Worm (Caenorhabditis elegans) whole organism, L1 larva: ENCODE measurements around the gene dnbp-1.
A peak's percentile ranks its signal among the peaks of the same experiment; 100 is the strongest.

ENCODE experiments used
- C16A3.4 ChIP-seq: fragments of 150-350 bp; optimal IDR thresholded peaks from 2 replicates; lab custom pipeline; 2014; ENCODE audit warnings: missing biosample characterization, missing genetic modification characterization
- C34B4.2 ChIP-seq: sonication (generic microtip); optimal IDR thresholded peaks from 2 replicates; lab custom pipeline; 2017; ENCODE audit warnings: mild to moderate bottlenecking, missing genetic modification characterization, missing compliant biosample characterization
- F16B12.6 ChIP-seq: fragments of 150-350 bp; optimal IDR thresholded peaks from 2 replicates; lab custom pipeline; 2014; ENCODE audit warnings: missing biosample characterization, missing genetic modification characterization
- aha-1 ChIP-seq: fragments of 150-350 bp; optimal IDR thresholded peaks from 2 replicates; lab custom pipeline; 2014; ENCODE audit warnings: missing biosample characterization, missing genetic modification characterization
- alr-1 ChIP-seq: fragments of 200-800 bp; sonication (Bioruptor generic); optimal IDR thresholded peaks from 2 replicates; lab custom pipeline; 2018; ENCODE audit warnings: borderline replicate concordance, mild to moderate bottlenecking, missing genetic modification characterization, missing compliant biosample characterization
- ama-1 ChIP-seq: fragments of 150-350 bp; optimal IDR thresholded peaks from 2 replicates; lab custom pipeline; 2014
- blmp-1 ChIP-seq: fragments of 150-350 bp; optimal IDR thresholded peaks from 2 replicates; lab custom pipeline; 2014; ENCODE audit warnings: missing biosample characterization, missing genetic modification characterization
- ceh-63 ChIP-seq: fragments of 200-800 bp; sonication (Bioruptor generic); optimal IDR thresholded peaks from 2 replicates; lab custom pipeline; 2018; ENCODE audit warnings: mild to moderate bottlenecking, missing genetic modification characterization, missing compliant biosample characterization
- ceh-8 ChIP-seq: fragments of 200-800 bp; sonication (Bioruptor generic); optimal IDR thresholded peaks from 2 replicates; lab custom pipeline; 2018; ENCODE audit warnings: mild to moderate bottlenecking, missing genetic modification characterization, moderate library complexity, missing compliant biosample characterization
- ceh-88 ChIP-seq: fragments of 200-800 bp; sonication (Bioruptor generic); IDR thresholded peaks from 2 replicates; pipeline ENCODE4 v1.3.6; 2022; ENCODE audit warnings: missing genetic modification characterization, missing compliant biosample characterization
- ceh-90 ChIP-seq: sonication (generic microtip); optimal IDR thresholded peaks from 2 replicates; lab custom pipeline; 2016; ENCODE audit warnings: missing genetic modification characterization, missing compliant biosample characterization
- dpl-1 ChIP-seq, 3 experiments: fragments of 150-350 bp in 2 of 3; sonication (generic microtip) in 1 of 3; optimal IDR thresholded peaks; 2 replicates each; lab custom pipeline; 2014 to 2017; ENCODE audit warnings: missing biosample characterization in 3 of 3, missing genetic modification characterization in 3 of 3, missing genetic modification reagents in 3 of 3
- efl-1 ChIP-seq, 4 experiments: fragments of 150-350 bp; optimal IDR thresholded peaks in 3 of 4; peaks in 1 of 4; 1 replicate in 1 of 4; 2 replicates in 3 of 4; lab custom pipeline; 2014; ENCODE audit warnings: missing biosample characterization in 2 of 4, missing genetic modification characterization in 2 of 4, missing genetic modification reagents in 2 of 4
- efl-3 ChIP-seq: fragments of 200-800 bp; sonication (Bioruptor generic); optimal IDR thresholded peaks from 2 replicates; lab custom pipeline; 2018; ENCODE audit warnings: mild to moderate bottlenecking, missing genetic modification characterization, missing compliant biosample characterization
- egl-27 ChIP-seq, 2 experiments: fragments of 150-350 bp in 1 of 2; sonication (generic microtip); optimal IDR thresholded peaks; 3 replicates each; lab custom pipeline; 2017 to 2018; ENCODE audit warnings: missing biosample characterization in 2 of 2, missing genetic modification characterization in 2 of 2, missing genetic modification reagents in 2 of 2
- elt-2 ChIP-seq: sonication (generic microtip); optimal IDR thresholded peaks from 2 replicates; lab custom pipeline; 2016; ENCODE audit warnings: missing genetic modification characterization, mild to moderate bottlenecking, inconsistent platforms, missing compliant biosample characterization, missing genetic modification reagents
- elt-3 ChIP-seq, 6 experiments: fragments of 150-350 bp in 1 of 6; sonication (generic microtip); optimal IDR thresholded peaks; 2 replicates each; lab custom pipeline; 2017 to 2018; ENCODE audit warnings: missing biosample characterization in 6 of 6, missing genetic modification characterization in 6 of 6, inconsistent platforms in 1 of 6
- ets-5 ChIP-seq: fragments of 200-800 bp; sonication (Bioruptor generic); IDR thresholded peaks from 2 replicates; pipeline ENCODE4 v1.3.6; 2022; ENCODE audit warnings: missing genetic modification characterization, missing compliant biosample characterization
- fkh-10 ChIP-seq: sonication (generic microtip); optimal IDR thresholded peaks from 2 replicates; lab custom pipeline; 2017; ENCODE audit warnings: missing biosample characterization, missing genetic modification reagents, missing genetic modification characterization
- grh-1 ChIP-seq: fragments of 200-800 bp; sonication (Bioruptor generic); IDR thresholded peaks from 2 replicates; pipeline ENCODE4 v1.3.6; 2022; ENCODE audit warnings: missing genetic modification reagents, missing genetic modification characterization, missing compliant biosample characterization
- hlh-4 ChIP-seq: sonication (generic microtip); optimal IDR thresholded peaks from 2 replicates; lab custom pipeline; 2016; ENCODE audit warnings: mild to moderate bottlenecking, missing genetic modification characterization, missing compliant biosample characterization
- hpl-2 ChIP-seq: fragments of 150-350 bp; optimal IDR thresholded peaks from 2 replicates; lab custom pipeline; 2014; ENCODE audit warnings: missing biosample characterization, missing genetic modification reagents, missing genetic modification characterization
- isw-1 ChIP-seq: fragments of 200-800 bp; sonication (Bioruptor generic); IDR thresholded peaks from 2 replicates; pipeline ENCODE4 v1.3.6; 2022; ENCODE audit warnings: missing genetic modification characterization, missing compliant biosample characterization
- lin-13 ChIP-seq: fragments of 150-350 bp; optimal IDR thresholded peaks from 2 replicates; lab custom pipeline; 2014; ENCODE audit warnings: missing biosample characterization, missing genetic modification reagents, missing genetic modification characterization
- lin-15B ChIP-seq: fragments of 150-350 bp; sonication (generic microtip); optimal IDR thresholded peaks from 3 replicates; lab custom pipeline; 2014; ENCODE audit warnings: missing biosample characterization, missing genetic modification characterization
- lin-35 ChIP-seq, 2 experiments: fragments of 150-350 bp; optimal IDR thresholded peaks; 2 replicates each; lab custom pipeline; 2014; ENCODE audit warnings: missing biosample characterization in 2 of 2, missing genetic modification characterization in 2 of 2, missing genetic modification reagents in 2 of 2
- lir-3 ChIP-seq: sonication (generic microtip); optimal IDR thresholded peaks from 2 replicates; lab custom pipeline; 2016; ENCODE audit warnings: mild to moderate bottlenecking, missing genetic modification characterization, moderate library complexity, missing compliant biosample characterization; ENCODE audit not compliant: poor library complexity
- lsy-2 ChIP-seq, 2 experiments: fragments of 150-350 bp; optimal IDR thresholded peaks; 2 replicates each; lab custom pipeline; 2014; ENCODE audit warnings: missing biosample characterization in 2 of 2, missing genetic modification characterization in 2 of 2
- mep-1 ChIP-seq: fragments of 150-350 bp; optimal IDR thresholded peaks from 2 replicates; lab custom pipeline; 2014; ENCODE audit warnings: missing biosample characterization, missing genetic modification characterization
- nhr-11 ChIP-seq: fragments of 150-350 bp; optimal IDR thresholded peaks from 2 replicates; lab custom pipeline; 2014; ENCODE audit warnings: missing biosample characterization, missing genetic modification characterization
- nhr-19 ChIP-seq: fragments of 200-800 bp; sonication (Bioruptor generic); conservative IDR thresholded peaks from 2 replicates; pipeline ENCODE4 v1.3.6; 2022; ENCODE audit warnings: missing genetic modification characterization, missing compliant biosample characterization
- nhr-20 ChIP-seq: sonication (generic microtip); optimal IDR thresholded peaks from 2 replicates; lab custom pipeline; 2016; ENCODE audit warnings: mild to moderate bottlenecking, missing genetic modification characterization, missing compliant biosample characterization
- nhr-28 ChIP-seq: fragments of 150-350 bp; optimal IDR thresholded peaks from 2 replicates; lab custom pipeline; 2014; ENCODE audit warnings: missing biosample characterization, missing genetic modification characterization
- nhr-47 ChIP-seq: sonication (generic microtip); optimal IDR thresholded peaks from 2 replicates; lab custom pipeline; 2016; ENCODE audit warnings: mild to moderate bottlenecking, missing genetic modification characterization, moderate library complexity, missing compliant biosample characterization
- nhr-71 ChIP-seq: sonication (generic microtip); optimal IDR thresholded peaks from 2 replicates; lab custom pipeline; 2016; ENCODE audit warnings: mild to moderate bottlenecking, missing genetic modification characterization, moderate library complexity, missing compliant biosample characterization
- nhr-85 ChIP-seq: sonication (generic microtip); peaks from one replicate; lab custom pipeline; 2016; ENCODE audit warnings: missing genetic modification characterization, inconsistent platforms, missing compliant biosample characterization
- pag-3 ChIP-seq: sonication (generic microtip); optimal IDR thresholded peaks from 2 replicates; lab custom pipeline; 2017; ENCODE audit warnings: missing genetic modification characterization, mild to moderate bottlenecking, missing compliant biosample characterization, antibody characterized with exemption, borderline replicate concordance; ENCODE audit not compliant: insufficient read depth
- pax-3 ChIP-seq: fragments of 200-800 bp; sonication (Bioruptor generic); optimal IDR thresholded peaks from 2 replicates; lab custom pipeline; 2018; ENCODE audit warnings: mild to moderate bottlenecking, missing genetic modification characterization, moderate library complexity, missing compliant biosample characterization
- pqm-1 ChIP-seq: sonication (generic microtip); optimal IDR thresholded peaks from 3 replicates; lab custom pipeline; 2017; ENCODE audit warnings: missing biosample characterization, missing genetic modification characterization
- skn-1 ChIP-seq: fragments of 150-350 bp; optimal IDR thresholded peaks from 2 replicates; lab custom pipeline; 2014; ENCODE audit warnings: missing biosample characterization, missing genetic modification characterization
- snu-23 ChIP-seq: sonication (generic microtip); optimal IDR thresholded peaks from 2 replicates; lab custom pipeline; 2016; ENCODE audit warnings: missing genetic modification characterization, missing compliant biosample characterization
- sox-4 ChIP-seq: sonication (generic microtip); optimal IDR thresholded peaks from 2 replicates; lab custom pipeline; 2016; ENCODE audit warnings: missing genetic modification characterization, missing compliant biosample characterization
- sptf-1 ChIP-seq: fragments of 150-350 bp; optimal IDR thresholded peaks from 2 replicates; lab custom pipeline; 2014; ENCODE audit warnings: missing biosample characterization, missing genetic modification characterization
- sup-37 ChIP-seq: fragments of 200-800 bp; sonication (Bioruptor generic); optimal IDR thresholded peaks from 2 replicates; lab custom pipeline; 2018; ENCODE audit warnings: mild to moderate bottlenecking, missing genetic modification characterization, missing compliant biosample characterization
- tlp-1 ChIP-seq: fragments of 150-350 bp; optimal IDR thresholded peaks from 2 replicates; lab custom pipeline; 2014; ENCODE audit warnings: missing biosample characterization, missing genetic modification characterization
- unc-30 ChIP-seq: sonication (generic microtip); optimal IDR thresholded peaks from 2 replicates; lab custom pipeline; 2017; ENCODE audit warnings: missing biosample characterization, missing genetic modification characterization
- unc-62 ChIP-seq: fragments of 150-350 bp; optimal IDR thresholded peaks from 2 replicates; lab custom pipeline; 2014; ENCODE audit warnings: missing biosample characterization, missing genetic modification reagents, missing genetic modification characterization
- unc-86 ChIP-seq: sonication (generic microtip); optimal IDR thresholded peaks from 2 replicates; lab custom pipeline; 2016; ENCODE audit warnings: missing genetic modification characterization, missing compliant biosample characterization
- unc-98 ChIP-seq: fragments of 200-800 bp; sonication (Bioruptor generic); IDR thresholded peaks from 2 replicates; pipeline ENCODE4 v1.3.6; 2022; ENCODE audit warnings: missing genetic modification characterization, missing compliant biosample characterization
- vab-15 ChIP-seq: sonication (generic microtip); optimal IDR thresholded peaks from 2 replicates; lab custom pipeline; 2017; ENCODE audit warnings: missing genotype, mild to moderate bottlenecking, missing genetic modification characterization, missing compliant biosample characterization
- zip-4 ChIP-seq: fragments of 200-800 bp; sonication (Bioruptor generic); optimal IDR thresholded peaks from 2 replicates; lab custom pipeline; 2018; ENCODE audit warnings: mild to moderate bottlenecking, missing genetic modification characterization, moderate library complexity, missing compliant biosample characterization
- ztf-4 ChIP-seq: fragments of 150-350 bp; optimal IDR thresholded peaks from 2 replicates; lab custom pipeline; 2014; ENCODE audit warnings: missing biosample characterization, missing genetic modification characterization

Gene dnbp-1

DNA sequence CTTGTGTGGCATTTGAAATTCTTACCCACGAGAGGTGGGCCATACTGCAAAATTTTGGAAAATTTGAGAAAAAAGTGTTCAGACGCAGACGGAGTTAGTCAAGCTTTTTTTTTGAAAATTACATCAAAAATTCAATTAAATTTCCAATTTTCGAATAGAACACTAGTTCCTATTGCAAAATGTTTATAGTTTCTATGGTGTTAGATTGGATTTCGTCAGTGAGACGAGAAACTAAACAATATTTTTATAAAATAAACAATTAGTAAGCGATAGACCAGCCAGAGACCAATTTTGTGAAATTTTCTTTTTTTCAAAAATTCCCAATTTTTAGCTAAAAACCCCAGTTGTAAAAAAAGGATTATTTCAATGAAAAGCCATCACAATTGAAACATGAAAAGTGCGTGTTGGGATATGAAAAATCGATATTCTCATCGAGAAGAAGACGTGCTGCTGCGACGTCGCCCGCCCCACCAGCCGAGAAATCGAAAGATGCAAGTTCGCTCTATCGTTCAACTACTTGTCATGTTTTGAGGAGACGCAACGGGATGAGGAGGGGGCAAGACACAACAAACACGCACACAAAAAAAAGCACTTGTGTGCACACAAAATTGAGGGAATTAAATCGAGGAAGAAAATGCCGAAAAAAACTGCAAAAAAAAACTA, at the start of gene dnbp-1:
Gene dnbp-1, minus strand, starts transcription at position 51 of the 663 bp plus-strand sequence.
- peak; percentile 51 for TF ChIP-seq F16B12.6 (tag; lab: Kevin White, UChicago)
- TF ChIP-seq ceh-8 (GFP tag; lab: Kevin White, UChicago), result no peak
- no peak for TF ChIP-seq blmp-1 (tag; lab: Kevin White, UChicago)
- TF ChIP-seq unc-62, result no peak
- TF ChIP-seq vab-15 (tag; lab: Kevin White, UChicago), result no peak
- peak; percentile 79 for TF ChIP-seq nhr-71 (tag; lab: Kevin White, UChicago)
- TF ChIP-seq tlp-1 (tag; lab: Kevin White, UChicago), result no peak
- no peak for TF ChIP-seq ceh-63 (GFP tag; lab: Kevin White, UChicago)
- TF ChIP-seq lin-15B, result peak; percentile 77
- peak; percentile 34 for TF ChIP-seq unc-86 (tag; lab: Kevin White, UChicago)
- TF ChIP-seq hlh-4, result no peak
- TF ChIP-seq lsy-2 (tag; optimal IDR thresholded peaks at IDR 0.05; lab: Kevin White, UChicago), result peak; percentile 50 to 74
- TF ChIP-seq isw-1 (GFP tag; lab: Robert Waterston, UW), result peak; percentile 41
- no peak for TF ChIP-seq sptf-1 (tag; lab: Kevin White, UChicago)
- TF ChIP-seq unc-30, result no peak
- no peak for TF ChIP-seq alr-1 (tag; lab: Kevin White, UChicago)
- no peak for TF ChIP-seq ztf-4 (tag; lab: Kevin White, UChicago)
- peak; percentile 71 for TF ChIP-seq skn-1
- peak; percentile 72 for TF ChIP-seq snu-23 (GFP tag; lab: Kevin White, UChicago)
- peak; percentile 66 to 71 for TF ChIP-seq lin-35 (GFP tag; optimal IDR thresholded peaks at IDR 0.05; lab: Kevin White, UChicago)
- TF ChIP-seq dpl-1 (GFP tag; optimal IDR thresholded peaks at IDR 0.05; lab: Kevin White, UChicago), result peak; percentile 37 to 75 (median 41)
- no peak for TF ChIP-seq lir-3 (tag; lab: Kevin White, UChicago)
- TF ChIP-seq C16A3.4, result peak; percentile 61
- TF ChIP-seq lin-13 (GFP tag; lab: Kevin White, UChicago), result no peak
- TF ChIP-seq fkh-10, result peak; percentile 74
- no peak for TF ChIP-seq pqm-1 (tag; lab: Kevin White, UChicago)
- no peak for TF ChIP-seq nhr-11 (tag; lab: Kevin White, UChicago)
- no peak for TF ChIP-seq pax-3 (tag; lab: Kevin White, UChicago)
- no peak for TF ChIP-seq ama-1 (lab: Kevin White, UChicago)
- no peak for TF ChIP-seq C34B4.2 (tag; lab: Kevin White, UChicago)
- TF ChIP-seq sox-4 (tag; lab: Kevin White, UChicago), result no peak
- no peak for TF ChIP-seq pag-3
- TF ChIP-seq nhr-20, result peak; percentile 67
- TF ChIP-seq efl-3 (GFP tag; lab: Kevin White, UChicago), result no peak
- TF ChIP-seq mep-1 (tag; lab: Kevin White, UChicago), result no peak
- TF ChIP-seq nhr-47 (tag; lab: Kevin White, UChicago), result peak; percentile 76
- no peak for TF ChIP-seq zip-4 (GFP tag; lab: Kevin White, UChicago)
- no peak for TF ChIP-seq nhr-28 (tag; lab: Kevin White, UChicago)
- TF ChIP-seq unc-98 (GFP tag; lab: Robert Waterston, UW), result no peak
- TF ChIP-seq nhr-85, result peak; percentile 1
- TF ChIP-seq ceh-88 (GFP tag; lab: Robert Waterston, UW), result no peak
- no peak for TF ChIP-seq egl-27 (tag; optimal IDR thresholded peaks at IDR 0.05; lab: Kevin White, UChicago)
- peak; percentile 66 to 72 for TF ChIP-seq efl-1 (optimal IDR thresholded peaks at IDR 0.05; lab: Kevin White, UChicago)
- peak; percentile 59 to 60 for TF ChIP-seq efl-1 (GFP tag; optimal IDR thresholded peaks at IDR 0.05 in 1 of 2; lab: Kevin White, UChicago)
- TF ChIP-seq hpl-2, result no peak
- no peak for TF ChIP-seq sup-37 (GFP tag; lab: Kevin White, UChicago)
- TF ChIP-seq ets-5 (GFP tag; lab: Robert Waterston, UW), result no peak
- TF ChIP-seq elt-2 (tag; lab: Kevin White, UChicago), result no peak
- TF ChIP-seq grh-1, result no peak
- no peak for TF ChIP-seq aha-1 (tag; lab: Kevin White, UChicago)
- TF ChIP-seq ceh-90 (tag; lab: Kevin White, UChicago), result no peak
- no peak for TF ChIP-seq elt-3 (tag; optimal IDR thresholded peaks at IDR 0.05; lab: Kevin White, UChicago)
- 0 out of 2 replicates have a peak, but pooled peaks have one; percentile 8 for TF ChIP-seq nhr-19 (GFP tag; lab: Robert Waterston, UW)
